Worm (Caenorhabditis elegans) whole organism, L3 larva: Measurements from ENCODE around the gene R160.3.

Experiments
- ZK546.5 ChIP-seq: sonication (generic microtip); optimal IDR thresholded peaks from 2 replicates; lab custom pipeline; 2017; ENCODE audit warnings: missing biosample characterization, missing genetic modification characterization
- ceh-9 ChIP-seq: sonication (generic microtip); optimal IDR thresholded peaks from 2 replicates; lab custom pipeline; 2018; ENCODE audit warnings: missing biosample characterization, missing genetic modification characterization
- eor-1 ChIP-seq, 2 experiments: fragments of 150-350 bp; optimal IDR thresholded peaks; 2 replicates each; lab custom pipeline; 2014 to 2018; ENCODE audit warnings: missing biosample characterization in 2 of 2, missing genetic modification characterization in 2 of 2
- fkh-10 ChIP-seq: sonication (generic microtip); optimal IDR thresholded peaks from 2 replicates; lab custom pipeline; 2017; ENCODE audit warnings: missing biosample characterization, missing genetic modification reagents, missing genetic modification characterization
- fos-1 ChIP-seq: fragments of 150-350 bp; optimal IDR thresholded peaks from 2 replicates; lab custom pipeline; 2014; ENCODE audit warnings: missing biosample characterization, missing genetic modification characterization
- nhr-77 ChIP-seq: fragments of 150-350 bp; optimal IDR thresholded peaks from 2 replicates; lab custom pipeline; 2014; ENCODE audit warnings: missing biosample characterization, missing genetic modification characterization
- pha-4 ChIP-seq: fragments of 150-350 bp; optimal IDR thresholded peaks from 2 replicates; lab custom pipeline; 2014; ENCODE audit warnings: missing biosample characterization, missing genetic modification reagents, missing genetic modification characterization
- snpc-4 ChIP-seq: fragments of 150-350 bp; optimal IDR thresholded peaks from 2 replicates; lab custom pipeline; 2014; ENCODE audit warnings: missing biosample characterization, missing genetic modification characterization

ce11 chrX:4400296-4400695 is 34.2 kb upstream of the R160.3 start:
- TF ChIP-seq snpc-4 (tag; lab: Kevin White, UChicago) = no peak
- TF ChIP-seq fos-1 (tag; lab: Kevin White, UChicago) = no peak
- no peak for TF ChIP-seq ceh-9 (tag; lab: Kevin White, UChicago)
- no peak for TF ChIP-seq fkh-10 (GFP tag; lab: Kevin White, UChicago)
- no peak for TF ChIP-seq eor-1 (tag; optimal IDR thresholded peaks at IDR 0.05; lab: Kevin White, UChicago)
- TF ChIP-seq nhr-77 (tag; lab: Kevin White, UChicago) = no peak
- no peak for TF ChIP-seq ZK546.5
- TF ChIP-seq pha-4 = no peak
